Fruit fly (Drosophila melanogaster): ENCODE data around the gene CG13924.

DNA sequence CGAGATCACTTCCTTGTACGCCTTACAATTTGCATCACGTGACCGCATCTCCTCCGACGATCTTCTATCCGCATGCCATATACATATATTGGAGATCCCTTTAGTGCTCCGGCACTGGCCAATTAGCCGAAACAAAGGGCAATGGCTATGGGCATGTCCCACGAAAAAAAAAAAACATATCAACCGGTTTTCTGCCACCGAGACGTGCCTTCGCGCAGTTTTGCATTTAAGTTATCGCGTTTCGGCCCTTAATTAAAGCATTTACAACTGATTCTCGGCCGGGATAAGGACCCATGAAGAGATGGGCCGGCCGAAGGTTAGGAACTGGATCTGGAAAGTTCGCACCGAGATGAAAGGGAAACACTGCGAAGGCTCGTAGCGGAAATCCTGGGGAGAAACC, 29.8 kb downstream of the CG13924 start:
- TF ChIP-seq CG8478 (optimal IDR thresholded peaks at IDR 0.05), result no peak
- no peak for TF ChIP-seq CTCF (optimal IDR thresholded peaks at IDR 0.05)
